Worm (Caenorhabditis elegans) whole organism, L2 larva: ENCODE results near the gene glrx-3.

ENCODE experiments used
- F13H6.1 ChIP-seq: sonication (generic microtip); optimal IDR thresholded peaks from 2 replicates; lab custom pipeline; 2016; ENCODE audit warnings: missing genetic modification characterization, missing compliant biosample characterization
- ama-1 ChIP-seq: fragments of 150-350 bp; optimal IDR thresholded peaks from 2 replicates; lab custom pipeline; 2018; ENCODE audit warnings: inconsistent platforms
- blmp-1 ChIP-seq: sonication (generic microtip); optimal IDR thresholded peaks from 2 replicates; lab custom pipeline; 2017; ENCODE audit warnings: missing genetic modification characterization, mild to moderate bottlenecking, missing compliant biosample characterization, antibody characterized with exemption, moderate library complexity; ENCODE audit not compliant: insufficient read depth
- mdl-1 ChIP-seq, 2 experiments: fragments of 150-350 bp in 1 of 2; sonication (generic microtip) in 1 of 2; optimal IDR thresholded peaks; 2 replicates each; lab custom pipeline; 2017; ENCODE audit warnings: missing biosample characterization in 2 of 2, missing genetic modification characterization in 2 of 2
- nhr-11 ChIP-seq: fragments of 150-350 bp; optimal IDR thresholded peaks from 2 replicates; lab custom pipeline; 2014; ENCODE audit warnings: missing biosample characterization, missing genetic modification characterization
- nhr-12 ChIP-seq: fragments of 150-350 bp; optimal IDR thresholded peaks from 2 replicates; lab custom pipeline; 2014; ENCODE audit warnings: missing biosample characterization, missing genetic modification characterization
- nhr-129 ChIP-seq: fragments of 150-350 bp; optimal IDR thresholded peaks from 2 replicates; lab custom pipeline; 2014; ENCODE audit warnings: missing biosample characterization, missing genetic modification characterization
- nhr-23 ChIP-seq: fragments of 150-350 bp; optimal IDR thresholded peaks from 2 replicates; lab custom pipeline; 2014; ENCODE audit warnings: missing biosample characterization, missing genetic modification reagents, missing genetic modification characterization
- nhr-237 ChIP-seq: fragments of 150-350 bp; optimal IDR thresholded peaks from 2 replicates; lab custom pipeline; 2014; ENCODE audit warnings: missing biosample characterization, missing genetic modification characterization
- skn-1 ChIP-seq: sonication (generic microtip); optimal IDR thresholded peaks from 2 replicates; lab custom pipeline; 2017; ENCODE audit warnings: missing biosample characterization, missing genetic modification characterization
- snpc-4 ChIP-seq: fragments of 150-350 bp; optimal IDR thresholded peaks from 2 replicates; lab custom pipeline; 2014; ENCODE audit warnings: missing biosample characterization, missing genetic modification characterization
- unc-39 ChIP-seq: fragments of 150-350 bp; optimal IDR thresholded peaks from 2 replicates; lab custom pipeline; 2014; ENCODE audit warnings: missing biosample characterization, missing genetic modification characterization
- unc-62 ChIP-seq: fragments of 150-350 bp; optimal IDR thresholded peaks from 2 replicates; lab custom pipeline; 2014; ENCODE audit warnings: missing biosample characterization, missing genetic modification reagents, missing genetic modification characterization

ce11 chrV:4386173-4386572, 45.1 kb upstream of the glrx-3 start, which contains the start of gene F13A2.10:
- TF ChIP-seq nhr-23 (tag; lab: Kevin White, UChicago) (no peak), skn-1 (no peak), ama-1 (lab: Kevin White, UChicago) (no peak), snpc-4 (tag; lab: Kevin White, UChicago) (no peak), nhr-11 (tag; lab: Kevin White, UChicago) (no peak), nhr-12 (tag; lab: Kevin White, UChicago) (no peak), F13H6.1 (tag; lab: Kevin White, UChicago) (no peak), unc-62 (GFP tag; lab: Kevin White, UChicago) (no peak), mdl-1 (tag; optimal IDR thresholded peaks at IDR 0.05; lab: Kevin White, UChicago) (no peak), nhr-129 (tag; lab: Kevin White, UChicago) (no peak), unc-39 (tag; lab: Kevin White, UChicago) (no peak), nhr-237 (tag; lab: Kevin White, UChicago) (no peak), blmp-1 (tag; lab: Kevin White, UChicago) (no peak)
